Worm (Caenorhabditis elegans): ENCODE results near the gene F36H9.10.
A peak's percentile ranks its signal among the peaks of the same experiment; 100 is the strongest.

The F36H9.10 gene

ce11 chrV:1803043-1803442 is 5.0 kb downstream of the F36H9.10 start, which contains the start of gene srt-41:
Gene srt-41 (minus strand): TSS chrV:1803143.
- TF ChIP-seq sem-4 (tag; optimal IDR thresholded peaks at IDR 0.05) (no peak), crh-2 (tag; optimal IDR thresholded peaks at IDR 0.05) (no peak), peb-1 (tag; optimal IDR thresholded peaks at IDR 0.05) (no peak), lin-11 (tag; optimal IDR thresholded peaks at IDR 0.05) (no peak), ztf-4 (tag; optimal IDR thresholded peaks at IDR 0.05) (no peak), mab-5 (tag; optimal IDR thresholded peaks at IDR 0.05) (no peak), aly-2 (tag; optimal IDR thresholded peaks at IDR 0.05) (no peak), elt-3 (tag; optimal IDR thresholded peaks at IDR 0.05) (no peak), mbf-1 (tag; optimal IDR thresholded peaks at IDR 0.05) (no peak), elt-1 (tag; optimal IDR thresholded peaks at IDR 0.05) (no peak), unc-55 (GFP tag; optimal IDR thresholded peaks at IDR 0.05) (no peak), dmd-4 (tag; optimal IDR thresholded peaks at IDR 0.05) (no peak)

ce11 chrV:1804034-1804542 is 6.1 kb downstream of the F36H9.10 start:
- TF ChIP-seq elt-1 (tag; optimal IDR thresholded peaks at IDR 0.05): no peak
- no peak for TF ChIP-seq lin-39 (tag; optimal IDR thresholded peaks at IDR 0.05)
- peak; percentile 83 for TF ChIP-seq ama-1 (optimal IDR thresholded peaks at IDR 0.05)
- no peak for TF ChIP-seq Y55F3AM.14 (GFP tag; optimal IDR thresholded peaks at IDR 0.05)
- TF ChIP-seq C34F6.9 (tag; optimal IDR thresholded peaks at IDR 0.05): peak; percentile 61
- TF ChIP-seq aly-2 (tag; optimal IDR thresholded peaks at IDR 0.05): no peak
- TF ChIP-seq nhr-6 (tag; optimal IDR thresholded peaks at IDR 0.05): no peak
- TF ChIP-seq nhr-25 (tag; optimal IDR thresholded peaks at IDR 0.05): no peak
- no peak for TF ChIP-seq gmeb-1 (tag; optimal IDR thresholded peaks at IDR 0.05)
- TF ChIP-seq ztf-4 (tag; optimal IDR thresholded peaks at IDR 0.05): peak; percentile 1

ce11 chrV:1804645-1805559 is 6.9 kb downstream of the F36H9.10 start, which contains the start of the genes hsp-16.2 and hsp-16.41:
Gene hsp-16.2 (minus strand): TSS chrV:1804957.
Gene hsp-16.41 (plus strand): TSS chrV:1805178.
- no peak for TF ChIP-seq elt-1 (tag; optimal IDR thresholded peaks at IDR 0.05)
- no peak for TF ChIP-seq peb-1 (tag; optimal IDR thresholded peaks at IDR 0.05)
- TF ChIP-seq nhr-129 (tag; optimal IDR thresholded peaks at IDR 0.05): peak; percentile 40
- peak; percentile 63 for TF ChIP-seq unc-55 (GFP tag; optimal IDR thresholded peaks at IDR 0.05)
- peak; percentile 65 for TF ChIP-seq crh-2 (tag; optimal IDR thresholded peaks at IDR 0.05)
- TF ChIP-seq Y55F3AM.14 (GFP tag; optimal IDR thresholded peaks at IDR 0.05): no peak
- TF ChIP-seq C34F6.9 (tag; optimal IDR thresholded peaks at IDR 0.05): peak; percentile 61
- TF ChIP-seq lsy-2 (tag; optimal IDR thresholded peaks at IDR 0.05): peak in 1 of 2 experiments; percentile 72
- TF ChIP-seq ztf-4 (tag; optimal IDR thresholded peaks at IDR 0.05): peak; percentile 57
- TF ChIP-seq sma-9 (GFP tag; optimal IDR thresholded peaks at IDR 0.05): peak; percentile 74
- TF ChIP-seq sma-9 (tag; optimal IDR thresholded peaks at IDR 0.05): no peak
- TF ChIP-seq unc-62 (GFP tag; optimal IDR thresholded peaks at IDR 0.05): no peak
- no peak for TF ChIP-seq mdl-1 (tag; optimal IDR thresholded peaks at IDR 0.05)
- no peak for TF ChIP-seq snpc-4 (tag; optimal IDR thresholded peaks at IDR 0.05)
- TF ChIP-seq dmd-4 (tag; optimal IDR thresholded peaks at IDR 0.05): no peak
- TF ChIP-seq ama-1 (optimal IDR thresholded peaks at IDR 0.05): peak; percentile 97
- no peak for TF ChIP-seq nhr-6 (tag; optimal IDR thresholded peaks at IDR 0.05)
- peak; percentile 65 for TF ChIP-seq F13H6.1 (tag; optimal IDR thresholded peaks at IDR 0.05)
- no peak for TF ChIP-seq alr-1 (tag; optimal IDR thresholded peaks at IDR 0.05)
- no peak for TF ChIP-seq nhr-77 (tag; optimal IDR thresholded peaks at IDR 0.05)
- TF ChIP-seq lin-13 (GFP tag; optimal IDR thresholded peaks at IDR 0.05): peak; percentile 21
- no peak for TF ChIP-seq gmeb-1 (tag; optimal IDR thresholded peaks at IDR 0.05)
- TF ChIP-seq sem-4 (tag; optimal IDR thresholded peaks at IDR 0.05): peak; percentile 52
- peak; percentile 37 for TF ChIP-seq fos-1 (tag; optimal IDR thresholded peaks at IDR 0.05)
- no peak for TF ChIP-seq ZK546.5 (tag; optimal IDR thresholded peaks at IDR 0.05)

ce11 chrV:1805724-1806316 is 7.8 kb downstream of the F36H9.10 start:
- TF ChIP-seq ztf-4 (tag; optimal IDR thresholded peaks at IDR 0.05): peak; percentile 21
- no peak for TF ChIP-seq F13H6.1 (tag; optimal IDR thresholded peaks at IDR 0.05)
- peak; percentile 82 for TF ChIP-seq ama-1 (optimal IDR thresholded peaks at IDR 0.05)
- TF ChIP-seq C34F6.9 (tag; optimal IDR thresholded peaks at IDR 0.05): peak; percentile 70
- peak; percentile 26 for TF ChIP-seq crh-2 (tag; optimal IDR thresholded peaks at IDR 0.05)
